Worm (Caenorhabditis elegans) whole organism, young adult: Measurements from ENCODE around the gene slc-17.4.
A peak's percentile ranks its signal among the peaks of the same experiment; 100 is the strongest.

ENCODE experiments used
- B0261.1 ChIP-seq: sonication (generic microtip); optimal IDR thresholded peaks from 2 replicates; lab custom pipeline; 2016; ENCODE audit warnings: mild to moderate bottlenecking, missing genetic modification characterization, moderate library complexity, missing compliant biosample characterization
- B0336.3 ChIP-seq: fragments of 200-800 bp; sonication (Bioruptor generic); IDR thresholded peaks from 2 replicates; pipeline ENCODE4 v1.3.6; 2022; ENCODE audit warnings: missing genetic modification characterization, missing compliant biosample characterization
- C06A6.2 ChIP-seq: fragments of 200-800 bp; sonication (Bioruptor generic); conservative IDR thresholded peaks from 2 replicates; pipeline ENCODE4 v1.3.6; 2022; ENCODE audit warnings: missing genetic modification characterization, missing compliant biosample characterization
- C17E4.6 ChIP-seq: fragments of 200-800 bp; sonication (Bioruptor generic); IDR thresholded peaks from 2 replicates; pipeline ENCODE4 v1.3.6; 2022; ENCODE audit warnings: missing genetic modification reagents, missing genetic modification characterization, missing compliant biosample characterization
- F22D6.2 ChIP-seq: sonication (generic microtip); optimal IDR thresholded peaks from 2 replicates; lab custom pipeline; 2016; ENCODE audit warnings: mild to moderate bottlenecking, missing genetic modification characterization, missing compliant biosample characterization
- F37B4.10 ChIP-seq: fragments of 200-800 bp; sonication (Bioruptor generic); IDR thresholded peaks from 2 replicates; pipeline ENCODE4 v1.3.6; 2022; ENCODE audit warnings: missing genetic modification characterization, missing compliant biosample characterization
- F52B5.7 ChIP-seq: sonication (generic microtip); optimal IDR thresholded peaks from 2 replicates; lab custom pipeline; 2016; ENCODE audit warnings: mild to moderate bottlenecking, missing genetic modification characterization, missing compliant biosample characterization
- K11D2.4 ChIP-seq: fragments of 200-800 bp; sonication (Bioruptor generic); IDR thresholded peaks from 2 replicates; pipeline ENCODE4 v1.3.6; 2022; ENCODE audit warnings: missing genetic modification reagents, missing genetic modification characterization, missing compliant biosample characterization
- Y53F4B.3 ChIP-seq: fragments of 200-800 bp; sonication (Bioruptor generic); IDR thresholded peaks from 2 replicates; pipeline ENCODE4 v1.3.6; 2022; ENCODE audit warnings: missing genetic modification reagents, missing genetic modification characterization, missing compliant biosample characterization
- Y67H2A.10 ChIP-seq: fragments of 200-800 bp; sonication (Bioruptor generic); conservative IDR thresholded peaks from 2 replicates; pipeline ENCODE4 v1.3.6; 2022; ENCODE audit warnings: missing genetic modification reagents, missing genetic modification characterization, missing compliant biosample characterization
- ZK185.1 ChIP-seq: sonication (generic microtip); optimal IDR thresholded peaks from 2 replicates; lab custom pipeline; 2016; ENCODE audit warnings: mild to moderate bottlenecking, missing genetic modification characterization, missing compliant biosample characterization; ENCODE audit not compliant: poor library complexity, severe bottlenecking
- ama-1 ChIP-seq, 3 experiments: fragments of 150-350 bp in 1 of 3; sonication (generic microtip) in 2 of 3; optimal IDR thresholded peaks; 2 replicates each; lab custom pipeline; 2014 to 2018; ENCODE audit warnings: missing biosample characterization in 2 of 3, missing genetic modification characterization in 2 of 3, missing genetic modification reagents in 2 of 3
- aptf-2 ChIP-seq: fragments of 200-800 bp; sonication (Bioruptor generic); conservative IDR thresholded peaks from 2 replicates; pipeline ENCODE4 v1.3.6; 2022; ENCODE audit warnings: missing genetic modification reagents, missing genetic modification characterization, missing compliant biosample characterization
- aptf-3 ChIP-seq: fragments of 200-800 bp; sonication (Bioruptor generic); IDR thresholded peaks from 2 replicates; pipeline ENCODE4 v1.3.6; 2022; ENCODE audit warnings: missing genetic modification characterization, missing compliant biosample characterization
- atf-7 ChIP-seq: sonication (generic microtip); optimal IDR thresholded peaks from 2 replicates; lab custom pipeline; 2017; ENCODE audit warnings: mild to moderate bottlenecking, missing genetic modification characterization, missing compliant biosample characterization
- athp-1 ChIP-seq: sonication (generic microtip); optimal IDR thresholded peaks from 2 replicates; lab custom pipeline; 2017; ENCODE audit warnings: mild to moderate bottlenecking, missing genetic modification characterization, missing compliant biosample characterization
- bed-2 ChIP-seq: fragments of 200-800 bp; sonication (Bioruptor generic); IDR thresholded peaks from 2 replicates; pipeline ENCODE4 v1.3.6; 2022; ENCODE audit warnings: missing genetic modification reagents, missing genetic modification characterization, missing compliant biosample characterization
- cebp-1 ChIP-seq, 2 experiments: fragments of 200-800 bp in 1 of 2; sonication (Bioruptor generic) in 1 of 2; sonication (generic microtip) in 1 of 2; IDR thresholded peaks in 1 of 2; optimal IDR thresholded peaks in 1 of 2; 2 replicates each; pipeline versions ENCODE4 v1.3.6 to Lab custom; 2017 to 2022; ENCODE audit warnings: missing compliant biosample characterization in 2 of 2, missing genetic modification characterization in 2 of 2, mild to moderate bottlenecking in 1 of 2, missing genetic modification reagents in 1 of 2, moderate library complexity in 1 of 2
- cebp-2 ChIP-seq: fragments of 200-800 bp; sonication (Bioruptor generic); IDR thresholded peaks from 2 replicates; pipeline ENCODE4 v1.3.6; 2022; ENCODE audit warnings: missing genetic modification characterization, missing compliant biosample characterization
- ceh-27 ChIP-seq: fragments of 200-800 bp; sonication (Bioruptor generic); optimal IDR thresholded peaks from 2 replicates; lab custom pipeline; 2018; ENCODE audit warnings: mild to moderate bottlenecking, missing genetic modification characterization, moderate library complexity, missing compliant biosample characterization
- ceh-40 ChIP-seq: fragments of 200-800 bp; sonication (Bioruptor generic); IDR thresholded peaks from 2 replicates; pipeline ENCODE4 v1.3.6; 2022; ENCODE audit warnings: missing genetic modification characterization, missing compliant biosample characterization
- ceh-91 ChIP-seq: fragments of 200-800 bp; sonication (Bioruptor generic); IDR thresholded peaks from 2 replicates; pipeline ENCODE4 v1.3.6; 2022; ENCODE audit warnings: missing genetic modification reagents, missing genetic modification characterization, missing compliant biosample characterization
- dpff-1 ChIP-seq: sonication (generic microtip); optimal IDR thresholded peaks from 2 replicates; lab custom pipeline; 2017; ENCODE audit warnings: mild to moderate bottlenecking, missing genetic modification characterization, missing compliant biosample characterization
- efl-1 ChIP-seq: fragments of 150-350 bp; optimal IDR thresholded peaks from 2 replicates; lab custom pipeline; 2014; ENCODE audit warnings: missing biosample characterization, missing genetic modification reagents, missing genetic modification characterization
- egl-44 ChIP-seq: fragments of 200-800 bp; sonication (Bioruptor generic); IDR thresholded peaks from 2 replicates; pipeline ENCODE4 v1.3.6; 2022; ENCODE audit warnings: missing genetic modification reagents, missing genetic modification characterization, missing compliant biosample characterization
- egrh-3 ChIP-seq: fragments of 200-800 bp; sonication (Bioruptor generic); IDR thresholded peaks from 2 replicates; pipeline ENCODE4 v1.3.6; 2022; ENCODE audit warnings: missing genetic modification reagents, missing genetic modification characterization, missing compliant biosample characterization
- ekl-4 ChIP-seq: fragments of 200-800 bp; sonication (Bioruptor generic); IDR thresholded peaks from 2 replicates; pipeline ENCODE4 v1.3.6; 2022; ENCODE audit warnings: missing genetic modification reagents, missing genetic modification characterization, missing compliant biosample characterization
- ets-4 ChIP-seq: fragments of 200-800 bp; sonication (Bioruptor generic); optimal IDR thresholded peaks from 2 replicates; lab custom pipeline; 2018; ENCODE audit warnings: mild to moderate bottlenecking, missing genetic modification characterization, missing compliant biosample characterization
- gei-17 ChIP-seq: fragments of 200-800 bp; sonication (Bioruptor generic); optimal IDR thresholded peaks from 2 replicates; lab custom pipeline; 2018; ENCODE audit warnings: mild to moderate bottlenecking, missing genetic modification characterization, missing compliant biosample characterization
- him-1 ChIP-seq: sonication (generic microtip); optimal IDR thresholded peaks from 2 replicates; lab custom pipeline; 2016; ENCODE audit warnings: missing genotype, missing genetic modification reagents, missing genetic modification characterization, missing compliant biosample characterization
- hrde-1 ChIP-seq: sonication (generic microtip); optimal IDR thresholded peaks from 2 replicates; lab custom pipeline; 2016; ENCODE audit warnings: missing genetic modification characterization, mild to moderate bottlenecking, missing compliant biosample characterization, moderate library complexity, missing genotype, missing genetic modification reagents, borderline replicate concordance
- lin-26 ChIP-seq: fragments of 200-800 bp; sonication (Bioruptor generic); IDR thresholded peaks from 2 replicates; pipeline ENCODE4 v1.3.6; 2022; ENCODE audit warnings: missing genetic modification reagents, missing genetic modification characterization, missing compliant biosample characterization
- lin-40 ChIP-seq: sonication (generic microtip); optimal IDR thresholded peaks from 2 replicates; lab custom pipeline; 2016; ENCODE audit warnings: missing genetic modification characterization, mild to moderate bottlenecking, missing compliant biosample characterization, missing genotype, missing genetic modification reagents
- lin-54 ChIP-seq: fragments of 200-800 bp; sonication (Bioruptor generic); optimal IDR thresholded peaks from 2 replicates; lab custom pipeline; 2018; ENCODE audit warnings: mild to moderate bottlenecking, missing genetic modification characterization, missing compliant biosample characterization
- lsl-1 ChIP-seq: fragments of 200-800 bp; sonication (Bioruptor generic); optimal IDR thresholded peaks from 2 replicates; lab custom pipeline; 2018; ENCODE audit warnings: mild to moderate bottlenecking, missing genetic modification characterization, moderate library complexity, missing compliant biosample characterization
- madf-10 ChIP-seq: sonication (generic microtip); optimal IDR thresholded peaks from 2 replicates; lab custom pipeline; 2016; ENCODE audit warnings: mild to moderate bottlenecking, missing genetic modification characterization, missing compliant biosample characterization
- madf-6 ChIP-seq: fragments of 200-800 bp; sonication (Bioruptor generic); IDR thresholded peaks from 2 replicates; pipeline ENCODE4 v1.3.6; 2022; ENCODE audit warnings: missing genetic modification reagents, missing genetic modification characterization, missing compliant biosample characterization
- nhr-179 ChIP-seq: sonication (generic microtip); optimal IDR thresholded peaks from 2 replicates; lab custom pipeline; 2016; ENCODE audit warnings: mild to moderate bottlenecking, missing genetic modification characterization, missing compliant biosample characterization
- rcor-1 ChIP-seq: fragments of 200-800 bp; sonication (Bioruptor generic); IDR thresholded peaks from 2 replicates; pipeline ENCODE4 v1.3.6; 2022; ENCODE audit warnings: missing genetic modification reagents, missing genetic modification characterization, missing compliant biosample characterization
- sdz-38 ChIP-seq: sonication (generic microtip); optimal IDR thresholded peaks from 2 replicates; lab custom pipeline; 2016; ENCODE audit warnings: missing genotype, missing genetic modification characterization, missing compliant biosample characterization
- snpc-4 ChIP-seq, 5 experiments: fragments of 150-350 bp in 1 of 5; sonication (generic microtip) in 4 of 5; optimal IDR thresholded peaks; 2 replicates each; lab custom pipeline; 2014 to 2018; ENCODE audit warnings: missing genetic modification characterization in 5 of 5, missing biosample characterization in 3 of 5, antibody characterized with exemption in 2 of 5, mild to moderate bottlenecking in 2 of 5, missing compliant biosample characterization in 2 of 5, missing genotype in 2 of 5, moderate library complexity in 2 of 5, missing genetic modification reagents in 1 of 5
- tbx-9 ChIP-seq: sonication (generic microtip); optimal IDR thresholded peaks from 2 replicates; lab custom pipeline; 2016; ENCODE audit warnings: borderline replicate concordance, missing genetic modification characterization, inconsistent platforms, missing compliant biosample characterization
- tlf-1 ChIP-seq: fragments of 200-800 bp; sonication (Bioruptor generic); optimal IDR thresholded peaks from 2 replicates; lab custom pipeline; 2018; ENCODE audit warnings: mild to moderate bottlenecking, missing genetic modification characterization, missing compliant biosample characterization
- ztf-22 ChIP-seq: fragments of 200-800 bp; sonication (Bioruptor generic); optimal IDR thresholded peaks from 2 replicates; lab custom pipeline; 2018; ENCODE audit warnings: mild to moderate bottlenecking, missing genetic modification characterization, moderate library complexity, missing compliant biosample characterization
- ztf-25 ChIP-seq: fragments of 200-800 bp; sonication (Bioruptor generic); IDR thresholded peaks from 2 replicates; pipeline ENCODE4 v1.3.6; 2022; ENCODE audit warnings: missing genetic modification reagents, missing genetic modification characterization, missing compliant biosample characterization
- ztf-26 ChIP-seq: sonication (generic microtip); optimal IDR thresholded peaks from 2 replicates; lab custom pipeline; 2017; ENCODE audit warnings: missing genetic modification characterization, missing compliant biosample characterization
- ztf-28 ChIP-seq: fragments of 200-800 bp; sonication (Bioruptor generic); IDR thresholded peaks from 2 replicates; pipeline ENCODE4 v1.3.6; 2022; ENCODE audit warnings: missing genetic modification reagents, missing genetic modification characterization, missing compliant biosample characterization

Gene slc-17.4

ce11 chrIV:17278363-17278762 lies 13.2 kb downstream of the slc-17.4 start (continued):
- no peak for TF ChIP-seq sdz-38 (tag; lab: Kevin White, UChicago)
- peak; percentile 88 for TF ChIP-seq gei-17
- TF ChIP-seq ztf-22 (GFP tag; lab: Kevin White, UChicago) = no peak
- peak; percentile 44 for TF ChIP-seq ama-1 (optimal IDR thresholded peaks at IDR 0.05; lab: Kevin White, UChicago)
- peak in 1 of 2 experiments; percentile 74 for TF ChIP-seq ama-1 (GFP tag; optimal IDR thresholded peaks at IDR 0.05; lab: Kevin White, UChicago)
- peak; percentile 61; the same call in 1 of the 2 replicates for TF ChIP-seq egl-44 (GFP tag; lab: Robert Waterston, UW)
- TF ChIP-seq efl-1 (GFP tag; lab: Kevin White, UChicago) = peak; percentile 65
- TF ChIP-seq egrh-3 = peak; percentile 88
- peak; percentile 97 for TF ChIP-seq ekl-4
- peak; percentile 91 for TF ChIP-seq dpff-1
- TF ChIP-seq cebp-2 = 0 out of 2 replicates have a peak, but pooled peaks have one; percentile 77
- TF ChIP-seq Y67H2A.10 (GFP tag; lab: Robert Waterston, UW) = peak; percentile 97
- TF ChIP-seq C06A6.2 (GFP tag; lab: Robert Waterston, UW) = peak; percentile 91
- TF ChIP-seq lin-26 (GFP tag; lab: Robert Waterston, UW) = peak; percentile 68
- peak; percentile 96 for TF ChIP-seq atf-7
- peak; percentile 42 for TF ChIP-seq B0261.1 (tag; lab: Kevin White, UChicago)
- TF ChIP-seq tlf-1 (GFP tag; lab: Kevin White, UChicago) = peak; percentile 99
- peak; percentile 94 for TF ChIP-seq cebp-1 (GFP tag; IDR thresholded peaks at IDR 0.05; lab: Robert Waterston, UW)
- peak; percentile 97 for TF ChIP-seq cebp-1 (tag; optimal IDR thresholded peaks at IDR 0.05; lab: Kevin White, UChicago)
- peak; percentile 96 for TF ChIP-seq K11D2.4 (GFP tag; lab: Robert Waterston, UW)
- peak; percentile 91 for TF ChIP-seq madf-10
- peak; percentile 24; the same call in 1 of the 2 replicates for TF ChIP-seq aptf-3 (GFP tag; lab: Robert Waterston, UW)
- peak; percentile 79 for TF ChIP-seq snpc-4 (GFP tag; optimal IDR thresholded peaks at IDR 0.05; lab: Kevin White, UChicago)
- TF ChIP-seq snpc-4 (tag; optimal IDR thresholded peaks at IDR 0.05; lab: Kevin White, UChicago) = peak; percentile 82 to 94 (median 86)
- TF ChIP-seq F52B5.7 (tag; lab: Kevin White, UChicago) = peak; percentile 93
- no peak for TF ChIP-seq nhr-179 (tag; lab: Kevin White, UChicago)
- peak; percentile 74 for TF ChIP-seq hrde-1 (tag; lab: Kevin White, UChicago)
- peak; percentile 93 for TF ChIP-seq lin-54 (GFP tag; lab: Kevin White, UChicago)
- TF ChIP-seq bed-2 = peak; percentile 77
- TF ChIP-seq ztf-26 (tag; lab: Kevin White, UChicago) = peak; percentile 97
- TF ChIP-seq aptf-2 (GFP tag; lab: Robert Waterston, UW) = peak; percentile 78
- peak; percentile 85 for TF ChIP-seq F22D6.2 (tag; lab: Kevin White, UChicago)
- TF ChIP-seq C17E4.6 (GFP tag; lab: Robert Waterston, UW) = peak; percentile 93
- peak; percentile 23 for TF ChIP-seq him-1 (tag; lab: Kevin White, UChicago)
- TF ChIP-seq ceh-27 (GFP tag; lab: Kevin White, UChicago) = peak; percentile 96
- TF ChIP-seq athp-1 (tag; lab: Kevin White, UChicago) = peak; percentile 96
- no peak for TF ChIP-seq F37B4.10 (GFP tag; lab: Robert Waterston, UW)
- no peak for TF ChIP-seq ets-4 (GFP tag; lab: Kevin White, UChicago)
- peak; percentile 92 for TF ChIP-seq ceh-91
- TF ChIP-seq ztf-25 (GFP tag; lab: Robert Waterston, UW) = 0 out of 2 replicates have a peak, but pooled peaks have one; percentile 33
- TF ChIP-seq Y53F4B.3 (GFP tag; lab: Robert Waterston, UW) = no peak
- TF ChIP-seq lsl-1 (GFP tag; lab: Kevin White, UChicago) = peak; percentile 64
- peak; percentile 35 for TF ChIP-seq tbx-9 (tag; lab: Kevin White, UChicago)
- peak; percentile 79 for TF ChIP-seq ZK185.1 (tag; lab: Kevin White, UChicago)
- TF ChIP-seq ceh-40 = peak; percentile 71; the same call in 1 of the 2 replicates
- peak; percentile 93 for TF ChIP-seq B0336.3 (GFP tag; lab: Robert Waterston, UW)
- TF ChIP-seq ztf-28 (GFP tag; lab: Robert Waterston, UW) = peak; percentile 92
- TF ChIP-seq madf-6 = peak; percentile 76
- TF ChIP-seq rcor-1 (GFP tag; lab: Robert Waterston, UW) = peak; percentile 91
- TF ChIP-seq lin-40 (tag; lab: Kevin White, UChicago) = peak; percentile 99
